Worm (Caenorhabditis elegans) whole organism, L4 larva: ENCODE data around the gene M04G7.5.

Experiments
- Y105C5A.15 ChIP-seq: fragments of 200-800 bp; sonication (Bioruptor generic); IDR thresholded peaks from 2 replicates; pipeline ENCODE4 v1.3.6; 2022; ENCODE audit warnings: missing genetic modification characterization, missing compliant biosample characterization
- ces-1 ChIP-seq: fragments of 150-350 bp; sonication (generic microtip); optimal IDR thresholded peaks from 4 replicates; lab custom pipeline; 2014; ENCODE audit warnings: missing biosample characterization, missing genetic modification reagents, missing genetic modification characterization
- cey-2 ChIP-seq: sonication (generic microtip); optimal IDR thresholded peaks from 3 replicates; lab custom pipeline; 2017; ENCODE audit warnings: missing genetic modification characterization, mild to moderate bottlenecking, missing compliant biosample characterization, antibody characterized with exemption, borderline replicate concordance; ENCODE audit not compliant: insufficient read depth
- daf-19 ChIP-seq: fragments of 200-800 bp; sonication (Bioruptor generic); conservative IDR thresholded peaks from 2 replicates; pipeline ENCODE4 v1.3.6; 2022; ENCODE audit warnings: missing genetic modification characterization, missing compliant biosample characterization
- lin-39 ChIP-seq: fragments of 150-350 bp; optimal IDR thresholded peaks from 2 replicates; lab custom pipeline; 2014; ENCODE audit warnings: missing biosample characterization, missing genetic modification reagents, missing genetic modification characterization
- php-3 ChIP-seq: fragments of 200-800 bp; sonication (Bioruptor generic); IDR thresholded peaks from 2 replicates; pipeline ENCODE4 v1.3.6; 2022; ENCODE audit warnings: missing genetic modification reagents, missing genetic modification characterization, missing compliant biosample characterization
- snpc-4 ChIP-seq: fragments of 150-350 bp; optimal IDR thresholded peaks from 2 replicates; lab custom pipeline; 2014; ENCODE audit warnings: missing biosample characterization, missing genetic modification characterization

- no peak for TF ChIP-seq daf-19 (GFP tag; lab: Robert Waterston, UW)
- TF ChIP-seq lin-39 (tag; lab: Kevin White, UChicago) = no peak
- no peak for TF ChIP-seq Y105C5A.15 (GFP tag; lab: Robert Waterston, UW)
- no peak for TF ChIP-seq snpc-4 (tag; lab: Kevin White, UChicago)
- TF ChIP-seq cey-2 (tag; lab: Kevin White, UChicago) = no peak
- no peak for TF ChIP-seq ces-1
- no peak for TF ChIP-seq php-3 (GFP tag; lab: Robert Waterston, UW)
These were observed 29.1 kb downstream of the M04G7.5 start for ce11 chrIV:484004-484403.
